Worm (Caenorhabditis elegans) whole organism, L4/young adult: Measurements from ENCODE around the gene tric-1B.2.

Experiments
- W03F9.2 ChIP-seq: fragments of 150-350 bp; optimal IDR thresholded peaks from 2 replicates; lab custom pipeline; 2014; ENCODE audit warnings: missing biosample characterization, missing genetic modification characterization
- him-1 ChIP-seq: sonication (generic microtip); optimal IDR thresholded peaks from 2 replicates; lab custom pipeline; 2016; ENCODE audit warnings: missing genotype, missing genetic modification reagents, missing genetic modification characterization, missing compliant biosample characterization

- TF ChIP-seq W03F9.2 (tag; lab: Kevin White, UChicago), result no peak
- no peak for TF ChIP-seq him-1 (tag; lab: Kevin White, UChicago)
Measured at ce11 chrII:12289085-12289484, 9.9 kb upstream of the tric-1B.2 start, which contains the start of gene Y57A10A.31.
